Fruit fly (Drosophila melanogaster) whole organism, wandering third instar larva: ENCODE results near the gene CG31178.
A peak's percentile ranks its signal among the peaks of the same experiment; 100 is the strongest.

Experiments used
- Abd-B ChIP-seq: fragments of >200 bp; optimal IDR thresholded peaks from 2 replicates; lab custom pipeline; 2017; ENCODE audit warnings: missing biosample characterization, missing genetic modification characterization
- CG32264 ChIP-seq: fragments of 200-800 bp; sonication (Bioruptor generic); optimal IDR thresholded peaks from 2 replicates; lab custom pipeline; 2016; ENCODE audit warnings: missing biosample characterization, missing genetic modification characterization
- CG9705 ChIP-seq: fragments of 200-800 bp; sonication (Bioruptor generic); optimal IDR thresholded peaks from 2 replicates; lab custom pipeline; 2018; ENCODE audit warnings: missing biosample characterization, mild to moderate bottlenecking, missing genetic modification characterization
- CrebA ChIP-seq: fragments of 200-800 bp; sonication (Bioruptor generic); optimal IDR thresholded peaks from 2 replicates; lab custom pipeline; 2016; ENCODE audit warnings: missing biosample characterization, mild to moderate bottlenecking, missing genetic modification characterization, borderline replicate concordance
- Dfd ChIP-seq: fragments of >200 bp; optimal IDR thresholded peaks from 2 replicates; lab custom pipeline; 2017; ENCODE audit warnings: missing biosample characterization, missing genetic modification characterization
- Dif ChIP-seq: fragments of 200-275, 200-300 bp; sonication (Bioruptor generic); optimal IDR thresholded peaks from 2 replicates; lab custom pipeline; 2018; ENCODE audit warnings: missing biosample characterization, missing genetic modification characterization; ENCODE audit not compliant: partially characterized antibody
- GATAd ChIP-seq: sonication (Bioruptor generic); optimal IDR thresholded peaks from 2 replicates; lab custom pipeline; 2016; ENCODE audit warnings: missing biosample characterization, missing genetic modification characterization
- HLH106 ChIP-seq: fragments of 200-800 bp; optimal IDR thresholded peaks from 3 replicates; lab custom pipeline; 2019; ENCODE audit warnings: missing biosample characterization, mild to moderate bottlenecking, missing genetic modification characterization, moderate library complexity
- Hnf4 ChIP-seq: fragments of 200-800 bp; sonication (Bioruptor generic); optimal IDR thresholded peaks from 2 replicates; lab custom pipeline; 2016; ENCODE audit warnings: missing biosample characterization, mild to moderate bottlenecking, missing genetic modification characterization
- Hr78 ChIP-seq: fragments of >200 bp; optimal IDR thresholded peaks from 2 replicates; lab custom pipeline; 2017; ENCODE audit warnings: missing biosample characterization, missing genetic modification characterization
- Jra ChIP-seq: sonication (Bioruptor generic); optimal IDR thresholded peaks from 2 replicates; lab custom pipeline; 2016; ENCODE audit warnings: missing biosample characterization, missing genetic modification characterization
- Mio ChIP-seq: sonication (Bioruptor generic); optimal IDR thresholded peaks from 2 replicates; lab custom pipeline; 2016; ENCODE audit warnings: missing biosample characterization, missing genetic modification characterization
- Myc ChIP-seq: fragments of >200 bp; optimal IDR thresholded peaks from 2 replicates; lab custom pipeline; 2017
- OdsH ChIP-seq: fragments of 200-800 bp; sonication (Bioruptor generic); optimal IDR thresholded peaks from 2 replicates; lab custom pipeline; 2016; ENCODE audit warnings: missing biosample characterization, mild to moderate bottlenecking, missing genetic modification characterization
- Rel ChIP-seq, 2 experiments: fragments of 200-800 bp; sonication (Bioruptor generic) in 1 of 2; optimal IDR thresholded peaks; 2 replicates in 1 of 2; 3 replicates in 1 of 2; lab custom pipeline; 2016 to 2019; ENCODE audit warnings: mild to moderate bottlenecking in 2 of 2, missing biosample characterization in 2 of 2, missing genetic modification characterization in 2 of 2, moderate library complexity in 1 of 2
- Sp1 ChIP-seq: fragments of 200-800 bp; sonication (Bioruptor generic); optimal IDR thresholded peaks from 3 replicates; lab custom pipeline; 2019; ENCODE audit warnings: missing biosample characterization, mild to moderate bottlenecking, missing genetic modification characterization, moderate library complexity
- Vsx2 ChIP-seq: fragments of 200-300, 225-300 bp; sonication (Bioruptor generic); optimal IDR thresholded peaks from 2 replicates; lab custom pipeline; 2018; ENCODE audit warnings: missing biosample characterization, missing genetic modification characterization; ENCODE audit not compliant: partially characterized antibody
- brk ChIP-seq: fragments of 200-800 bp; sonication (Bioruptor generic); optimal IDR thresholded peaks from 2 replicates; lab custom pipeline; 2016; ENCODE audit warnings: missing biosample characterization, mild to moderate bottlenecking, missing genetic modification characterization
- dl ChIP-seq, 2 experiments: fragments of 175-275, 200-275 bp in 1 of 2; fragments of 200-275 bp in 1 of 2; sonication (Bioruptor generic); optimal IDR thresholded peaks; lab custom pipeline; 2018; ENCODE audit warnings: mild to moderate bottlenecking in 2 of 2, missing biosample characterization in 2 of 2, missing genetic modification characterization in 2 of 2, moderate library complexity in 2 of 2; ENCODE audit not compliant: partially characterized antibody in 2 of 2, insufficient read depth in 1 of 2
- dmrt93B ChIP-seq: fragments of 200-800 bp; sonication (Bioruptor generic); optimal IDR thresholded peaks from 2 replicates; lab custom pipeline; 2018; ENCODE audit warnings: missing biosample characterization, mild to moderate bottlenecking, missing genetic modification characterization
- dsf ChIP-seq: sonication (Bioruptor generic); optimal IDR thresholded peaks from 2 replicates; lab custom pipeline; 2016; ENCODE audit warnings: missing biosample characterization, missing genetic modification characterization, borderline replicate concordance
- ey ChIP-seq: fragments of 200-800 bp; sonication (Bioruptor generic); optimal IDR thresholded peaks from 2 replicates; lab custom pipeline; 2016; ENCODE audit warnings: missing biosample characterization, missing genetic modification characterization
- foxo ChIP-seq, 2 experiments: fragments of 200-800 bp; sonication (Bioruptor generic); optimal IDR thresholded peaks; 2 replicates in 1 of 2; 3 replicates in 1 of 2; lab custom pipeline; 2016 to 2017; ENCODE audit warnings: missing biosample characterization in 2 of 2, missing genetic modification characterization in 2 of 2
- fru ChIP-seq: fragments of 200-800 bp; sonication (Bioruptor generic); optimal IDR thresholded peaks from 3 replicates; lab custom pipeline; 2016; ENCODE audit warnings: missing biosample characterization, mild to moderate bottlenecking, missing genetic modification characterization
- h ChIP-seq: fragments of 200-800 bp; sonication (Bioruptor generic); optimal IDR thresholded peaks from 3 replicates; lab custom pipeline; 2016; ENCODE audit warnings: missing biosample characterization, mild to moderate bottlenecking, missing genetic modification characterization
- lola ChIP-seq: fragments of >200 bp; optimal IDR thresholded peaks from 2 replicates; lab custom pipeline; 2017; ENCODE audit warnings: missing biosample characterization, missing genetic modification characterization
- psq ChIP-seq: fragments of 200-800 bp; sonication (Bioruptor generic); optimal IDR thresholded peaks from 3 replicates; lab custom pipeline; 2017; ENCODE audit warnings: missing biosample characterization, mild to moderate bottlenecking, missing genetic modification characterization, moderate library complexity
- rgr ChIP-seq: fragments of 200-800 bp; sonication (Bioruptor generic); optimal IDR thresholded peaks from 3 replicates; lab custom pipeline; 2016; ENCODE audit warnings: missing biosample characterization, mild to moderate bottlenecking, missing genetic modification characterization
- sage ChIP-seq: fragments of 200-800 bp; sonication (Bioruptor generic); optimal IDR thresholded peaks from 2 replicates; lab custom pipeline; 2016; ENCODE audit warnings: missing biosample characterization, mild to moderate bottlenecking, missing genetic modification characterization
- tai ChIP-seq: sonication (Bioruptor generic); optimal IDR thresholded peaks from 2 replicates; lab custom pipeline; 2016; ENCODE audit warnings: missing biosample characterization, missing genetic modification characterization
- usp ChIP-seq: fragments of >200 bp; optimal IDR thresholded peaks from 2 replicates; lab custom pipeline; 2017; ENCODE audit warnings: missing biosample characterization, missing genetic modification characterization
- woc ChIP-seq: sonication (Bioruptor generic); optimal IDR thresholded peaks from 2 replicates; lab custom pipeline; 2016; ENCODE audit warnings: missing biosample characterization, mild to moderate bottlenecking, missing genetic modification characterization

The CG31178 gene

dm6 chr3R:21870158-21870971 lies 3.2 kb upstream of the CG31178 start, which contains the start of gene CG31431 (continued):
- peak; percentile 62 to 90 for TF ChIP-seq foxo (GFP tag; optimal IDR thresholded peaks at IDR 0.05; lab: Kevin White, UChicago)
- TF ChIP-seq woc (GFP tag; lab: Kevin White, UChicago) = peak; percentile 60
- no peak for TF ChIP-seq brk (GFP tag; lab: Kevin White, UChicago)
- peak; percentile 36 for TF ChIP-seq Mio (GFP tag; lab: Kevin White, UChicago)
- TF ChIP-seq Sp1 (GFP tag; lab: Kevin White, UChicago) = peak; percentile 61
- TF ChIP-seq CG9705 = no peak
- TF ChIP-seq Myc = no peak
- peak; percentile 44 for TF ChIP-seq Jra (GFP tag; lab: Kevin White, UChicago)

- TF ChIP-seq Myc (no peak), tai (GFP tag; lab: Kevin White, UChicago) (no peak), h (GFP tag; lab: Kevin White, UChicago) (no peak), woc (GFP tag; lab: Kevin White, UChicago) (no peak), GATAd (GFP tag; lab: Kevin White, UChicago) (no peak), psq (GFP tag; lab: Kevin White, UChicago) (no peak), Hr78 (no peak), Dif (GFP tag; lab: Kevin White, UChicago) (no peak), Abd-B (no peak), CG9705 (no peak), fru (GFP tag; lab: Kevin White, UChicago) (no peak), usp (GFP tag; lab: Kevin White, UChicago) (no peak), Rel (GFP tag; optimal IDR thresholded peaks at IDR 0.05; lab: Kevin White, UChicago) (no peak), Rel (tag; optimal IDR thresholded peaks at IDR 0.05; lab: Kevin White, UChicago) (no peak), brk (GFP tag; lab: Kevin White, UChicago) (no peak), Mio (GFP tag; lab: Kevin White, UChicago) (no peak), OdsH (GFP tag; lab: Kevin White, UChicago) (no peak)
Observed at dm6 chr3R:21871348-21871940, 2.1 kb upstream of the CG31178 start.

- TF ChIP-seq Vsx2 (peak; percentile 70), dl (GFP tag; optimal IDR thresholded peaks at IDR 0.05; lab: Kevin White, UChicago; ENCODE audit: insufficient read depth in 1 of 2, partially characterized antibody in 2 of 2) (peak; percentile 86 to 91), usp (GFP tag; lab: Kevin White, UChicago) (no peak), CrebA (GFP tag; lab: Kevin White, UChicago) (no peak), HLH106 (tag; lab: Kevin White, UChicago) (peak; percentile 9), lola (GFP tag; lab: Kevin White, UChicago) (no peak), OdsH (GFP tag; lab: Kevin White, UChicago) (peak; percentile 24), tai (GFP tag; lab: Kevin White, UChicago) (no peak), Dif (GFP tag; lab: Kevin White, UChicago) (peak; percentile 93), Hnf4 (GFP tag; lab: Kevin White, UChicago) (peak; percentile 62), Sp1 (GFP tag; lab: Kevin White, UChicago) (no peak), Rel (GFP tag; optimal IDR thresholded peaks at IDR 0.05; lab: Kevin White, UChicago) (no peak), Rel (tag; optimal IDR thresholded peaks at IDR 0.05; lab: Kevin White, UChicago) (peak; percentile 41), dsf (GFP tag; lab: Kevin White, UChicago) (no peak), woc (GFP tag; lab: Kevin White, UChicago) (peak; percentile 57), ey (GFP tag; lab: Kevin White, UChicago) (no peak), Mio (GFP tag; lab: Kevin White, UChicago) (no peak), GATAd (GFP tag; lab: Kevin White, UChicago) (no peak), CG9705 (no peak), dmrt93B (GFP tag; lab: Kevin White, UChicago) (no peak), Dfd (GFP tag; lab: Kevin White, UChicago) (no peak), rgr (GFP tag; lab: Kevin White, UChicago) (no peak), fru (GFP tag; lab: Kevin White, UChicago) (peak; percentile 46), psq (GFP tag; lab: Kevin White, UChicago) (no peak), CG32264 (GFP tag; lab: Kevin White, UChicago) (peak; percentile 14), sage (no peak)
Observed at dm6 chr3R:21874982-21875466, 1.5 kb downstream of the CG31178 start, which contains the start of gene CG6656. Gene CG6656 (plus strand): TSS chr3R:21875293.
